Worm (Caenorhabditis elegans) whole organism, L4 larva: ENCODE data around the gene abch-1.

Source experiments
- F37D6.2 ChIP-seq: sonication (generic microtip); optimal IDR thresholded peaks from 2 replicates; lab custom pipeline; 2016; ENCODE audit warnings: mild to moderate bottlenecking, missing genetic modification characterization, missing compliant biosample characterization
- T20F7.1 ChIP-seq: fragments of 200-800 bp; sonication (Bioruptor generic); optimal IDR thresholded peaks from 2 replicates; lab custom pipeline; 2018; ENCODE audit warnings: mild to moderate bottlenecking, missing genetic modification characterization, missing compliant biosample characterization
- T26A8.4 ChIP-seq: fragments of 200-800 bp; sonication (Bioruptor generic); IDR thresholded peaks from 2 replicates; pipeline ENCODE4 v1.3.6; 2022; ENCODE audit warnings: missing genetic modification characterization, missing compliant biosample characterization
- Y105C5A.15 ChIP-seq: fragments of 200-800 bp; sonication (Bioruptor generic); IDR thresholded peaks from 2 replicates; pipeline ENCODE4 v1.3.6; 2022; ENCODE audit warnings: missing genetic modification characterization, missing compliant biosample characterization
- ama-1 ChIP-seq: fragments of 150-350 bp; optimal IDR thresholded peaks from 2 replicates; lab custom pipeline; 2014; ENCODE audit warnings: inconsistent platforms, mixed read lengths
- arid-1 ChIP-seq: fragments of 200-800 bp; sonication (Bioruptor generic); conservative IDR thresholded peaks from 2 replicates; pipeline ENCODE4 v1.3.6; 2022; ENCODE audit warnings: missing genetic modification reagents, missing genetic modification characterization, missing compliant biosample characterization
- ceh-28 ChIP-seq: fragments of 150-350 bp; optimal IDR thresholded peaks from 2 replicates; lab custom pipeline; 2014; ENCODE audit warnings: missing biosample characterization, missing genetic modification reagents, missing genetic modification characterization
- ces-1 ChIP-seq: fragments of 150-350 bp; sonication (generic microtip); optimal IDR thresholded peaks from 4 replicates; lab custom pipeline; 2014; ENCODE audit warnings: missing biosample characterization, missing genetic modification reagents, missing genetic modification characterization
- daf-16 ChIP-seq, 3 experiments: sonication (generic microtip); optimal IDR thresholded peaks; 2 replicates each; lab custom pipeline; 2016 to 2017; ENCODE audit warnings: missing genetic modification characterization in 3 of 3, missing genetic modification reagents in 3 of 3, mild to moderate bottlenecking in 2 of 3, missing compliant biosample characterization in 2 of 3, missing biosample characterization in 1 of 3, moderate library complexity in 1 of 3
- daf-19 ChIP-seq: fragments of 200-800 bp; sonication (Bioruptor generic); conservative IDR thresholded peaks from 2 replicates; pipeline ENCODE4 v1.3.6; 2022; ENCODE audit warnings: missing genetic modification characterization, missing compliant biosample characterization
- dmd-8 ChIP-seq: fragments of 200-800 bp; sonication (Bioruptor generic); IDR thresholded peaks from 2 replicates; pipeline ENCODE4 v1.3.6; 2022; ENCODE audit warnings: missing genetic modification characterization, missing compliant biosample characterization
- dpl-1 ChIP-seq: fragments of 150-350 bp; optimal IDR thresholded peaks from 2 replicates; lab custom pipeline; 2014; ENCODE audit warnings: missing biosample characterization, missing genetic modification reagents, missing genetic modification characterization
- duxl-1 ChIP-seq: sonication (generic microtip); optimal IDR thresholded peaks from 2 replicates; lab custom pipeline; 2016; ENCODE audit warnings: mild to moderate bottlenecking, missing genetic modification characterization, moderate library complexity, missing compliant biosample characterization; ENCODE audit not compliant: poor library complexity
- dve-1 ChIP-seq: sonication (generic microtip); optimal IDR thresholded peaks from 2 replicates; lab custom pipeline; 2017; ENCODE audit warnings: antibody characterized with exemption, mild to moderate bottlenecking, missing genetic modification characterization, missing compliant biosample characterization; ENCODE audit not compliant: insufficient read depth
- egl-27 ChIP-seq: sonication (generic microtip); optimal IDR thresholded peaks from 3 replicates; lab custom pipeline; 2017; ENCODE audit warnings: missing biosample characterization, missing genetic modification reagents, missing genetic modification characterization
- fkh-10 ChIP-seq: fragments of 150-350 bp; optimal IDR thresholded peaks from 2 replicates; lab custom pipeline; 2014; ENCODE audit warnings: missing biosample characterization, missing genetic modification reagents, missing genetic modification characterization
- hlh-30 ChIP-seq: sonication (generic microtip); optimal IDR thresholded peaks from 2 replicates; lab custom pipeline; 2017; ENCODE audit warnings: antibody characterized with exemption, mild to moderate bottlenecking, missing genetic modification characterization, missing compliant biosample characterization; ENCODE audit not compliant: insufficient read depth
- lin-29 ChIP-seq: fragments of 200-800 bp; sonication (Bioruptor generic); IDR thresholded peaks from 2 replicates; pipeline ENCODE4 v1.3.6; 2022; ENCODE audit warnings: missing genetic modification reagents, missing genetic modification characterization, missing compliant biosample characterization
- lin-38 ChIP-seq: fragments of 200-800 bp; sonication (Bioruptor generic); IDR thresholded peaks from 2 replicates; pipeline ENCODE4 v1.3.6; 2022; ENCODE audit warnings: missing genetic modification reagents, missing genetic modification characterization, missing compliant biosample characterization
- madf-9 ChIP-seq: fragments of 200-800 bp; sonication (Bioruptor generic); conservative IDR thresholded peaks from 2 replicates; pipeline ENCODE4 v1.3.6; 2022; ENCODE audit warnings: missing genetic modification reagents, missing genetic modification characterization, missing compliant biosample characterization
- mdl-1 ChIP-seq, 2 experiments: fragments of 150-350 bp in 1 of 2; sonication (generic microtip) in 1 of 2; optimal IDR thresholded peaks; 2 replicates each; lab custom pipeline; 2014 to 2017; ENCODE audit warnings: missing biosample characterization in 2 of 2, missing genetic modification characterization in 2 of 2
- mdt-29 ChIP-seq: fragments of 200-800 bp; sonication (Bioruptor generic); IDR thresholded peaks from 2 replicates; pipeline ENCODE4 v1.3.6; 2022; ENCODE audit warnings: missing genetic modification reagents, missing genetic modification characterization, missing compliant biosample characterization
- nhr-102 ChIP-seq: sonication (generic microtip); optimal IDR thresholded peaks from 2 replicates; lab custom pipeline; 2016; ENCODE audit warnings: mild to moderate bottlenecking, missing genetic modification characterization, moderate library complexity, missing compliant biosample characterization
- nhr-11 ChIP-seq: fragments of 150-350 bp; optimal IDR thresholded peaks from 2 replicates; lab custom pipeline; 2014; ENCODE audit warnings: missing biosample characterization, missing genetic modification characterization
- nhr-48 ChIP-seq: sonication (generic microtip); optimal IDR thresholded peaks from 2 replicates; lab custom pipeline; 2016; ENCODE audit warnings: mild to moderate bottlenecking, missing genetic modification characterization, missing compliant biosample characterization
- nhr-6 ChIP-seq: fragments of 150-350 bp; optimal IDR thresholded peaks from 2 replicates; lab custom pipeline; 2014; ENCODE audit warnings: missing biosample characterization, missing genetic modification characterization
- nhr-76 ChIP-seq: fragments of 150-350 bp; optimal IDR thresholded peaks from 2 replicates; lab custom pipeline; 2014; ENCODE audit warnings: missing biosample characterization, missing genetic modification characterization
- pha-4 ChIP-seq, 2 experiments: fragments of 150-350 bp in 1 of 2; fragments of 200-800 bp in 1 of 2; sonication (Bioruptor generic) in 1 of 2; IDR thresholded peaks in 1 of 2; optimal IDR thresholded peaks in 1 of 2; 2 replicates each; pipeline versions ENCODE4 v1.3.6 to Lab custom; 2014 to 2022; ENCODE audit warnings: missing genetic modification characterization in 2 of 2, missing genetic modification reagents in 2 of 2, missing biosample characterization in 1 of 2, missing compliant biosample characterization in 1 of 2
- rbr-2 ChIP-seq: sonication (generic microtip); optimal IDR thresholded peaks from 2 replicates; lab custom pipeline; 2016; ENCODE audit warnings: missing genotype, missing genetic modification characterization, missing compliant biosample characterization
- spr-1 ChIP-seq: sonication (generic microtip); optimal IDR thresholded peaks from 2 replicates; lab custom pipeline; 2016; ENCODE audit warnings: mild to moderate bottlenecking, missing genetic modification characterization, missing compliant biosample characterization
- spr-3 ChIP-seq: fragments of 200-800 bp; sonication (Bioruptor generic); optimal IDR thresholded peaks from 2 replicates; lab custom pipeline; 2018; ENCODE audit warnings: mild to moderate bottlenecking, missing genetic modification characterization, missing compliant biosample characterization
- tag-97 ChIP-seq: fragments of 200-800 bp; sonication (Bioruptor generic); IDR thresholded peaks from 2 replicates; pipeline ENCODE4 v1.3.6; 2022; ENCODE audit warnings: missing genetic modification characterization, missing compliant biosample characterization
- unc-62 ChIP-seq, 3 experiments: fragments of 150-350 bp in 1 of 3; sonication (generic microtip); optimal IDR thresholded peaks in 2 of 3; peaks in 1 of 3; 1 replicate in 1 of 3; 2 replicates in 2 of 3; lab custom pipeline; 2014 to 2017; ENCODE audit warnings: missing biosample characterization in 3 of 3, missing genetic modification characterization in 3 of 3, missing genetic modification reagents in 3 of 3, missing genotype in 1 of 3
- vab-7 ChIP-seq: fragments of 200-800 bp; sonication (Bioruptor generic); IDR thresholded peaks from 2 replicates; pipeline ENCODE4 v1.3.6; 2022; ENCODE audit warnings: missing genetic modification reagents, missing genetic modification characterization, missing compliant biosample characterization
- zip-2 ChIP-seq: fragments of 150-350 bp; optimal IDR thresholded peaks from 2 replicates; lab custom pipeline; 2014; ENCODE audit warnings: missing biosample characterization, missing genetic modification characterization

The abch-1 gene

ce11 chrII:6535957-6536424 lies 4.6 kb upstream of the abch-1 start, which contains the start of gene utp-20:
Gene utp-20, plus strand, starts transcription at chrII:6536374.
- peak; percentile 32 to 62 for TF ChIP-seq mdl-1 (tag; optimal IDR thresholded peaks at IDR 0.05; lab: Kevin White, UChicago)
- TF ChIP-seq spr-3 (GFP tag; lab: Kevin White, UChicago) = no peak
- TF ChIP-seq ces-1 (GFP tag; lab: Kevin White, UChicago) = peak; percentile 62
- peak; percentile 46 for TF ChIP-seq T20F7.1
- peak; percentile 13 for TF ChIP-seq nhr-6 (tag; lab: Kevin White, UChicago)
- peak; percentile 88 for TF ChIP-seq dpl-1 (GFP tag; lab: Kevin White, UChicago)
- no peak for TF ChIP-seq vab-7 (GFP tag; lab: Robert Waterston, UW)
- peak; percentile 7 for TF ChIP-seq nhr-11
- TF ChIP-seq pha-4 (GFP tag; IDR thresholded peaks at IDR 0.05; lab: Robert Waterston, UW) = no peak
- peak; percentile 16 for TF ChIP-seq pha-4 (tag; optimal IDR thresholded peaks at IDR 0.05; lab: Kevin White, UChicago)
- TF ChIP-seq lin-38 (GFP tag; lab: Robert Waterston, UW) = peak; percentile 95
- peak; percentile 83 for TF ChIP-seq hlh-30 (tag; lab: Kevin White, UChicago)
- TF ChIP-seq rbr-2 (tag; lab: Kevin White, UChicago) = peak; percentile 42
- no peak for TF ChIP-seq arid-1 (GFP tag; lab: Robert Waterston, UW)

- TF ChIP-seq dpl-1 (GFP tag; lab: Kevin White, UChicago) = no peak
- TF ChIP-seq F37D6.2 (tag; lab: Kevin White, UChicago) = no peak
- peak in 1 of 2 experiments; percentile 91 for TF ChIP-seq unc-62 (GFP tag; optimal IDR thresholded peaks at IDR 0.05 in 1 of 2; lab: Kevin White, UChicago)
- TF ChIP-seq unc-62 (tag; optimal IDR thresholded peaks at IDR 0.05; lab: Kevin White, UChicago) = no peak
Measured at ce11 chrII:6531940-6532339, 513 bp upstream of the abch-1 start, which contains the start of gene abcx-1. Gene abcx-1, plus strand, starts transcription at chrII:6532163.

- TF ChIP-seq zip-2 (tag; lab: Kevin White, UChicago) (no peak), lin-29 (no peak), egl-27 (no peak), ceh-28 (tag; lab: Kevin White, UChicago) (no peak), nhr-11 (no peak), nhr-48 (tag; lab: Kevin White, UChicago) (no peak), dmd-8 (no peak), ama-1 (lab: Kevin White, UChicago) (no peak), fkh-10 (no peak), T26A8.4 (GFP tag; lab: Robert Waterston, UW) (no peak), daf-19 (GFP tag; lab: Robert Waterston, UW) (no peak), duxl-1 (tag; lab: Kevin White, UChicago) (no peak), mdt-29 (GFP tag; lab: Robert Waterston, UW) (no peak), Y105C5A.15 (GFP tag; lab: Robert Waterston, UW) (no peak), spr-1 (tag; lab: Kevin White, UChicago) (no peak), tag-97 (GFP tag; lab: Robert Waterston, UW) (no peak)
Measured at ce11 chrII:6528629-6529028, 2.8 kb downstream of the abch-1 start, which contains the start of gene C56E6.4. Gene C56E6.4, minus strand, starts transcription at chrII:6528729.

ce11 chrII:6526136-6526684 lies 5.2 kb downstream of the abch-1 start:
- TF ChIP-seq nhr-76 = no peak
- peak; percentile 7 for TF ChIP-seq dve-1 (tag; lab: Kevin White, UChicago)
- no peak for TF ChIP-seq madf-9
- peak; percentile 34; the same call in 1 of the 2 replicates for TF ChIP-seq lin-38 (GFP tag; lab: Robert Waterston, UW)
- TF ChIP-seq daf-16 (GFP tag; optimal IDR thresholded peaks at IDR 0.05; lab: Kevin White, UChicago) = no peak
- TF ChIP-seq daf-16 (tag; optimal IDR thresholded peaks at IDR 0.05; lab: Kevin White, UChicago) = peak; percentile 91
- peak in 1 of 2 experiments; percentile 10 for TF ChIP-seq unc-62 (GFP tag; optimal IDR thresholded peaks at IDR 0.05 in 1 of 2; lab: Kevin White, UChicago)
- TF ChIP-seq unc-62 (tag; optimal IDR thresholded peaks at IDR 0.05; lab: Kevin White, UChicago) = no peak
- no peak for TF ChIP-seq daf-19 (GFP tag; lab: Robert Waterston, UW)
- peak; percentile 52 for TF ChIP-seq nhr-102 (tag; lab: Kevin White, UChicago)
